Fruit fly (Drosophila melanogaster): ENCODE results near the gene CG3288.
A peak's percentile ranks its signal among the peaks of the same experiment; 100 is the strongest.

CG3288 gene

dm6 chr3L:20841465-20842109 lies 5.6 kb downstream of the CG3288 start, which contains the start of the genes CSN3 and CG11456 (continued):
- TF ChIP-seq CG13123 (GFP tag; optimal IDR thresholded peaks at IDR 0.05) (no peak), HLH3B (GFP tag; IDR thresholded peaks at IDR 0.05) (no peak), chif (GFP tag; optimal IDR thresholded peaks at IDR 0.05) (peak; percentile 18 to 33), mirr (GFP tag; optimal IDR thresholded peaks at IDR 0.05) (no peak), tx (GFP tag; optimal IDR thresholded peaks at IDR 0.05) (peak; percentile 25), CG4730 (GFP tag; IDR thresholded peaks at IDR 0.05) (peak; percentile 28; the same call in 1 of the 2 replicates), CG12744 (GFP tag; optimal IDR thresholded peaks at IDR 0.05) (no peak), Ets97D (GFP tag; optimal IDR thresholded peaks at IDR 0.05) (peak; percentile 72), lmd (GFP tag; IDR thresholded peaks at IDR 0.05) (peak; percentile 54), Hand (GFP tag; optimal IDR thresholded peaks at IDR 0.05) (no peak), Neu2 (GFP tag; optimal IDR thresholded peaks at IDR 0.05; ENCODE audit: borderline replicate concordance) (peak; percentile 0), CG12299 (tag; optimal IDR thresholded peaks at IDR 0.05) (no peak), ewg (GFP tag; optimal IDR thresholded peaks at IDR 0.05) (peak; percentile 8), z (GFP tag; IDR thresholded peaks at IDR 0.05) (no peak), Usf (GFP tag; optimal IDR thresholded peaks at IDR 0.05) (no peak), CG12071 (GFP tag; optimal IDR thresholded peaks at IDR 0.05) (no peak), bowl (GFP tag; IDR thresholded peaks at IDR 0.05) (no peak), Lhr (GFP tag; optimal IDR thresholded peaks at IDR 0.05) (peak; percentile 80), kni (GFP tag; optimal IDR thresholded peaks at IDR 0.05) (no peak), CG7745 (tag; optimal IDR thresholded peaks at IDR 0.05) (no peak), tup (GFP tag; optimal IDR thresholded peaks at IDR 0.05) (no peak), seq (GFP tag; IDR thresholded peaks at IDR 0.05) (no peak), Hmx (GFP tag; optimal IDR thresholded peaks at IDR 0.05) (no peak), fu2 (GFP tag; optimal IDR thresholded peaks at IDR 0.05) (peak; percentile 59), CG18262 (tag; optimal IDR thresholded peaks at IDR 0.05) (no peak), HLH54F (GFP tag; optimal IDR thresholded peaks at IDR 0.05) (peak; percentile 52), sr (GFP tag; IDR thresholded peaks at IDR 0.05) (no peak), chn (GFP tag; optimal IDR thresholded peaks at IDR 0.05) (peak; percentile 47), CG6254 (GFP tag; optimal IDR thresholded peaks at IDR 0.05) (no peak), CG14050 (GFP tag; IDR thresholded peaks at IDR 0.05) (no peak), bcd (GFP tag; optimal IDR thresholded peaks at IDR 0.05) (peak; percentile 48), ham (GFP tag; IDR thresholded peaks at IDR 0.05) (no peak), Vsx1 (GFP tag; optimal IDR thresholded peaks at IDR 0.05) (no peak), CG4617 (GFP tag; optimal IDR thresholded peaks at IDR 0.05; ENCODE audit: borderline replicate concordance) (peak; percentile 58), stwl (tag; optimal IDR thresholded peaks at IDR 0.05) (peak; percentile 89), CG2129 (GFP tag; IDR thresholded peaks at IDR 0.05; ENCODE audit: partially characterized antibody) (0 out of 2 replicates have a peak, but pooled peaks have one; percentile 6), CG14965 (GFP tag; optimal IDR thresholded peaks at IDR 0.05; ENCODE audit: borderline replicate concordance) (no peak), tna (GFP tag; IDR thresholded peaks at IDR 0.05; ENCODE audit: partially characterized antibody) (peak; percentile 69), CG8924 (tag; optimal IDR thresholded peaks at IDR 0.05) (no peak), sob (GFP tag; IDR thresholded peaks at IDR 0.05) (peak; percentile 75; the same call in 1 of the 2 replicates), NfI (GFP tag; optimal IDR thresholded peaks at IDR 0.05) (peak; percentile 57), yki (optimal IDR thresholded peaks at IDR 0.05) (no peak), Six4 (GFP tag; optimal IDR thresholded peaks at IDR 0.05) (peak; percentile 8), Jarid2 (GFP tag; optimal IDR thresholded peaks at IDR 0.05) (no peak), CG33557 (GFP tag; optimal IDR thresholded peaks at IDR 0.05) (no peak), Dp (GFP tag; optimal IDR thresholded peaks at IDR 0.05) (peak; percentile 70), CG8290 (GFP tag; optimal IDR thresholded peaks at IDR 0.05) (peak; percentile 98), CG8290 (tag; optimal IDR thresholded peaks at IDR 0.05) (peak; percentile 96 to 97), dimm (GFP tag; IDR thresholded peaks at IDR 0.05) (no peak), wdn (GFP tag; IDR thresholded peaks at IDR 0.05) (no peak), CG17612 (GFP tag; IDR thresholded peaks at IDR 0.05) (no peak)
